Fruit fly (Drosophila melanogaster): ENCODE measurements around the gene Uba4.

- TF ChIP-seq EcR (GFP tag; optimal IDR thresholded peaks at IDR 0.05): no peak
- no peak for TF ChIP-seq usp (GFP tag; optimal IDR thresholded peaks at IDR 0.05)
- TF ChIP-seq psq (optimal IDR thresholded peaks at IDR 0.05): no peak
- no peak for TF ChIP-seq CG8478 (optimal IDR thresholded peaks at IDR 0.05)
- TF ChIP-seq pan (optimal IDR thresholded peaks at IDR 0.05): no peak
- no peak for TF ChIP-seq Dll (optimal IDR thresholded peaks at IDR 0.05)
Measured at dm6 chr2L:8534118-8534514, 16.9 kb downstream of the Uba4 start.

All from whole organism.